Fruit fly (Drosophila melanogaster) S2 (cell line): ENCODE results near the gene CG12268.

ENCODE experiments used
- CG8478 ChIP-seq: fragments of >200 bp; optimal IDR thresholded peaks from 2 replicates; lab custom pipeline; 2018
- CTCF ChIP-seq, 2 experiments: fragments of >200 bp; optimal IDR thresholded peaks; 2 replicates each; lab custom pipeline; 2018

The CG12268 gene

dm6 chr3R:23958091-23958838, 10.0 kb upstream of the CG12268 start, which contains the start of the genes GluProRS and AP-1sigma:
GluProRS (minus strand) TSS chr3R:23958391.
AP-1sigma (plus strand) TSS chr3R:23958651.
- no peak for TF ChIP-seq CTCF (optimal IDR thresholded peaks at IDR 0.05; lab: Kevin White, UChicago)
- TF ChIP-seq CG8478 (lab: Kevin White, UChicago), result no peak

dm6 chr3R:23955380-23955779, 7.2 kb upstream of the CG12268 start:
- TF ChIP-seq CG8478 (lab: Kevin White, UChicago), result no peak
- TF ChIP-seq CTCF (optimal IDR thresholded peaks at IDR 0.05; lab: Kevin White, UChicago), result no peak

dm6 chr3R:23948466-23949413, 516 bp upstream of the CG12268 start:
- TF ChIP-seq CG8478 (lab: Kevin White, UChicago) (no peak), CTCF (optimal IDR thresholded peaks at IDR 0.05; lab: Kevin White, UChicago) (no peak)

- no peak for TF ChIP-seq CTCF (optimal IDR thresholded peaks at IDR 0.05; lab: Kevin White, UChicago)
- TF ChIP-seq CG8478 (lab: Kevin White, UChicago), result no peak
Measured at dm6 chr3R:23947002-23947401, 1.2 kb downstream of the CG12268 start.

dm6 chr3R:23943843-23944356, 4.3 kb downstream of the CG12268 start:
- TF ChIP-seq CTCF (optimal IDR thresholded peaks at IDR 0.05; lab: Kevin White, UChicago) (no peak), CG8478 (lab: Kevin White, UChicago) (no peak)

- TF ChIP-seq CG8478 (lab: Kevin White, UChicago), result no peak
- no peak for TF ChIP-seq CTCF (optimal IDR thresholded peaks at IDR 0.05; lab: Kevin White, UChicago)
Measured at dm6 chr3R:23942965-23943413, 5.2 kb downstream of the CG12268 start, which contains the start of gene Gdh. Gdh (minus strand) TSS chr3R:23943101.

- TF ChIP-seq CG8478 (lab: Kevin White, UChicago), result no peak
- no peak for TF ChIP-seq CTCF (optimal IDR thresholded peaks at IDR 0.05; lab: Kevin White, UChicago)
Measured at dm6 chr3R:23942550-23942949, 5.7 kb downstream of the CG12268 start.

dm6 chr3R:23941643-23942424, 6.4 kb downstream of the CG12268 start:
- TF ChIP-seq CG8478 (lab: Kevin White, UChicago), result no peak
- TF ChIP-seq CTCF (optimal IDR thresholded peaks at IDR 0.05; lab: Kevin White, UChicago), result no peak

- TF ChIP-seq CTCF (optimal IDR thresholded peaks at IDR 0.05; lab: Kevin White, UChicago) (no peak), CG8478 (lab: Kevin White, UChicago) (no peak)
Measured at dm6 chr3R:23940840-23941364, 7.3 kb downstream of the CG12268 start.

- no peak for TF ChIP-seq CTCF (optimal IDR thresholded peaks at IDR 0.05; lab: Kevin White, UChicago)
- TF ChIP-seq CG8478 (lab: Kevin White, UChicago), result no peak
Measured at dm6 chr3R:23939921-23940839, 8.0 kb downstream of the CG12268 start.

dm6 chr3R:23938564-23939122, 9.6 kb downstream of the CG12268 start:
- TF ChIP-seq CG8478 (lab: Kevin White, UChicago) (no peak), CTCF (optimal IDR thresholded peaks at IDR 0.05; lab: Kevin White, UChicago) (no peak)
